Fruit fly (Drosophila melanogaster): Measurements from ENCODE around the gene Nxf3.

dm6 chr3L:13920632-13920981 lies 44.4 kb upstream of the Nxf3 start:
- TF ChIP-seq CG32121 (GFP tag; IDR thresholded peaks at IDR 0.05) (no peak), Ets98B (GFP tag; IDR thresholded peaks at IDR 0.05) (no peak), Pif1A (GFP tag; optimal IDR thresholded peaks at IDR 0.05) (no peak), CG17806 (tag; optimal IDR thresholded peaks at IDR 0.05) (no peak), CG15710 (tag; optimal IDR thresholded peaks at IDR 0.05) (no peak), CG8159 (tag; optimal IDR thresholded peaks at IDR 0.05) (no peak), CG34367 (tag; optimal IDR thresholded peaks at IDR 0.05) (no peak), CG12605 (GFP tag; IDR thresholded peaks at IDR 0.05) (no peak)

Data from whole organism, pupa.